Fruit fly (Drosophila melanogaster): Measurements from ENCODE around the gene Spn27A.

Spn27A gene

dm6 chr2L:6673211-6674012 lies at the start of gene Spn27A (continued):
- no peak for TF ChIP-seq Hr38 (GFP tag; optimal IDR thresholded peaks at IDR 0.05)
- TF ChIP-seq Sox102F (GFP tag; optimal IDR thresholded peaks at IDR 0.05), result no peak
- TF ChIP-seq CG3032 (tag; optimal IDR thresholded peaks at IDR 0.05), result peak; percentile 73
- no peak for TF ChIP-seq CG10669 (GFP tag; optimal IDR thresholded peaks at IDR 0.05)
- no peak for TF ChIP-seq CG32006 (GFP tag; optimal IDR thresholded peaks at IDR 0.05)
- TF ChIP-seq CG6792 (GFP tag; optimal IDR thresholded peaks at IDR 0.05), result peak; percentile 65
- peak; percentile 16 for TF ChIP-seq fd85E (GFP tag; optimal IDR thresholded peaks at IDR 0.05)
- TF ChIP-seq CG15336 (GFP tag; IDR thresholded peaks at IDR 0.05), result peak; percentile 79
- peak; percentile 82 for TF ChIP-seq eg (GFP tag; IDR thresholded peaks at IDR 0.05)

dm6 chr2L:6721710-6722109 lies 48.6 kb upstream of the Spn27A start:
- TF ChIP-seq dsx (GFP tag; optimal IDR thresholded peaks at IDR 0.05; ENCODE audit: poor library complexity, severe bottlenecking) (no peak), OdsH (GFP tag; optimal IDR thresholded peaks at IDR 0.05) (no peak), Ets96B (tag; optimal IDR thresholded peaks at IDR 0.05) (no peak), Sox102F (GFP tag; optimal IDR thresholded peaks at IDR 0.05) (no peak), CG10631 (GFP tag; optimal IDR thresholded peaks at IDR 0.05) (no peak), Smox (GFP tag; optimal IDR thresholded peaks at IDR 0.05) (no peak), CG3919 (GFP tag; optimal IDR thresholded peaks at IDR 0.05) (no peak), pdm3 (GFP tag; optimal IDR thresholded peaks at IDR 0.05) (no peak), svp (GFP tag) (no peak), CG8632 (GFP tag; optimal IDR thresholded peaks at IDR 0.05) (no peak), Eip93F (GFP tag; optimal IDR thresholded peaks at IDR 0.05) (no peak), dac (GFP tag; optimal IDR thresholded peaks at IDR 0.05) (no peak), net (GFP tag; optimal IDR thresholded peaks at IDR 0.05) (no peak), CG6808 (GFP tag; optimal IDR thresholded peaks at IDR 0.05) (no peak), CG31627 (GFP tag; optimal IDR thresholded peaks at IDR 0.05) (no peak), CG4318 (GFP tag; optimal IDR thresholded peaks at IDR 0.05) (no peak), CG9139 (GFP tag; optimal IDR thresholded peaks at IDR 0.05) (no peak), CG7368 (GFP tag; optimal IDR thresholded peaks at IDR 0.05) (no peak)

DNA sequence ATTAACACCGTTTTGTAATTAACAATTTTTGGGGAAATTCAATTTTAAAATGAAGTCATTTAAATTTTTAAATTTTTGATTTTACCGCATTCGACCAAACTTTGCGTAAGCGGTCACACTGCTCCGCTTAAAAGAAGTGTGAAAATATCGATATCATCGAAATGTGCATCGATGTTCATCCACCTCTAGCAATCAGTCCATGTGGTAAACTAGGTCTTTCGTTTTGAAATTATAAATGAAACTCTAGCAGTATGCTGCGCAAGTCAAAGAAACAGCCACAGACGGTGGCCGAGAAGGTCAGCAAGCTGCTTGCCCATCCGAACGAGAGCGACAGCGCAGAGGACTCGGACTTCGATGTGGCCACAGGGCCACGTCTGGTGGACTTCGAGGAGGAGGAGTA lies 44.3 kb upstream of the Spn27A start, which contains the start of gene Aatf:
Gene Aatf (plus strand): TSS at position 166 of the 400 bp plus-strand sequence.
- no peak for TF ChIP-seq Gug (GFP tag; IDR thresholded peaks at IDR 0.05)
- peak; percentile 45 for TF ChIP-seq Eip78C (GFP tag)
- TF ChIP-seq fd59A (GFP tag; optimal IDR thresholded peaks at IDR 0.05), result no peak
- TF ChIP-seq Hr39 (GFP tag; optimal IDR thresholded peaks at IDR 0.05), result no peak
- no peak for TF ChIP-seq svp (GFP tag)
- no peak for TF ChIP-seq salr (GFP tag; optimal IDR thresholded peaks at IDR 0.05)
- no peak for TF ChIP-seq spab (GFP tag; optimal IDR thresholded peaks at IDR 0.05)
- TF ChIP-seq topi (GFP tag; optimal IDR thresholded peaks at IDR 0.05), result no peak
- TF ChIP-seq CG6163 (GFP tag; IDR thresholded peaks at IDR 0.05), result no peak

- TF ChIP-seq ss (GFP tag; optimal IDR thresholded peaks at IDR 0.05) (no peak), Hr4 (GFP tag; optimal IDR thresholded peaks at IDR 0.05) (no peak), spab (GFP tag; optimal IDR thresholded peaks at IDR 0.05) (no peak), CG9139 (GFP tag; optimal IDR thresholded peaks at IDR 0.05) (no peak), CG10669 (GFP tag; optimal IDR thresholded peaks at IDR 0.05) (no peak), CG34406 (GFP tag; optimal IDR thresholded peaks at IDR 0.05) (no peak), CG32006 (GFP tag; optimal IDR thresholded peaks at IDR 0.05) (no peak), pdm3 (GFP tag; optimal IDR thresholded peaks at IDR 0.05) (no peak)
These were observed 43.8 kb upstream of the Spn27A start for dm6 chr2L:6716921-6717320.
